Fruit fly (Drosophila melanogaster): ENCODE measurements around the gene CG9886.

Gene CG9886

dm6 chr2L:2433494-2434054 is 12.9 kb downstream of the CG9886 start (continued):
- TF ChIP-seq Dif (GFP tag; optimal IDR thresholded peaks at IDR 0.05; ENCODE audit: partially characterized antibody) (peak; percentile 7), Vsx2 (GFP tag; optimal IDR thresholded peaks at IDR 0.05; ENCODE audit: partially characterized antibody) (peak; percentile 17), usp (GFP tag; optimal IDR thresholded peaks at IDR 0.05) (no peak), dmrt93B (GFP tag; optimal IDR thresholded peaks at IDR 0.05) (peak; percentile 76), tai (GFP tag; optimal IDR thresholded peaks at IDR 0.05) (peak; percentile 78), Abd-B (GFP tag; optimal IDR thresholded peaks at IDR 0.05) (no peak), brk (GFP tag; optimal IDR thresholded peaks at IDR 0.05) (peak; percentile 46), sv (GFP tag; optimal IDR thresholded peaks at IDR 0.05) (peak; percentile 63), CG32264 (GFP tag; optimal IDR thresholded peaks at IDR 0.05) (peak; percentile 79), lola (GFP tag; optimal IDR thresholded peaks at IDR 0.05) (no peak), h (GFP tag; optimal IDR thresholded peaks at IDR 0.05) (peak; percentile 91), Jra (GFP tag; optimal IDR thresholded peaks at IDR 0.05) (peak; percentile 63), psq (GFP tag; optimal IDR thresholded peaks at IDR 0.05) (peak; percentile 72), CrebA (GFP tag; optimal IDR thresholded peaks at IDR 0.05; ENCODE audit: borderline replicate concordance) (no peak), Myc (optimal IDR thresholded peaks at IDR 0.05) (no peak), HLH106 (tag; optimal IDR thresholded peaks at IDR 0.05) (peak; percentile 91), Hr78 (GFP tag; optimal IDR thresholded peaks at IDR 0.05) (no peak), woc (GFP tag; optimal IDR thresholded peaks at IDR 0.05) (peak; percentile 74)

dm6 chr2L:2434222-2434621 is 13.6 kb downstream of the CG9886 start:
- TF ChIP-seq jim (GFP tag; optimal IDR thresholded peaks at IDR 0.05) (no peak), Hr78 (GFP tag; optimal IDR thresholded peaks at IDR 0.05) (no peak), Dfd (GFP tag; optimal IDR thresholded peaks at IDR 0.05) (no peak), Vsx2 (GFP tag; optimal IDR thresholded peaks at IDR 0.05; ENCODE audit: partially characterized antibody) (no peak), fru (GFP tag; optimal IDR thresholded peaks at IDR 0.05) (no peak), sage (GFP tag; optimal IDR thresholded peaks at IDR 0.05) (no peak), woc (GFP tag; optimal IDR thresholded peaks at IDR 0.05) (no peak), Rel (GFP tag; optimal IDR thresholded peaks at IDR 0.05) (no peak), Rel (tag; optimal IDR thresholded peaks at IDR 0.05) (no peak), ey (GFP tag; optimal IDR thresholded peaks at IDR 0.05) (no peak), Myc (optimal IDR thresholded peaks at IDR 0.05) (no peak), psq (GFP tag; optimal IDR thresholded peaks at IDR 0.05) (no peak), Hr83 (GFP tag; optimal IDR thresholded peaks at IDR 0.05; ENCODE audit: poor library complexity, severe bottlenecking) (no peak), rgr (GFP tag; optimal IDR thresholded peaks at IDR 0.05) (no peak)

dm6 chr2L:2436258-2436657 is 15.6 kb downstream of the CG9886 start:
- no peak for TF ChIP-seq rgr (GFP tag; optimal IDR thresholded peaks at IDR 0.05)
- no peak for TF ChIP-seq CrebA (GFP tag; optimal IDR thresholded peaks at IDR 0.05; ENCODE audit: borderline replicate concordance)
- no peak for TF ChIP-seq tai (GFP tag; optimal IDR thresholded peaks at IDR 0.05)
- no peak for TF ChIP-seq Hnf4 (GFP tag; optimal IDR thresholded peaks at IDR 0.05)
- no peak for TF ChIP-seq pan (optimal IDR thresholded peaks at IDR 0.05)
- TF ChIP-seq Dfd (GFP tag; optimal IDR thresholded peaks at IDR 0.05) = no peak
- TF ChIP-seq sage (GFP tag; optimal IDR thresholded peaks at IDR 0.05) = no peak
- TF ChIP-seq h (GFP tag; optimal IDR thresholded peaks at IDR 0.05) = peak; percentile 36
- TF ChIP-seq foxo (GFP tag; optimal IDR thresholded peaks at IDR 0.05) = peak in 1 of 2 experiments; percentile 9
- no peak for TF ChIP-seq Jra (GFP tag; optimal IDR thresholded peaks at IDR 0.05)
- peak; percentile 6 for TF ChIP-seq fru (GFP tag; optimal IDR thresholded peaks at IDR 0.05)
- TF ChIP-seq woc (GFP tag; optimal IDR thresholded peaks at IDR 0.05) = no peak
- no peak for TF ChIP-seq Dif (GFP tag; optimal IDR thresholded peaks at IDR 0.05; ENCODE audit: partially characterized antibody)
- TF ChIP-seq Hr83 (GFP tag; optimal IDR thresholded peaks at IDR 0.05; ENCODE audit: poor library complexity, severe bottlenecking) = no peak

- TF ChIP-seq sv (GFP tag; optimal IDR thresholded peaks at IDR 0.05) (no peak), foxo (GFP tag; optimal IDR thresholded peaks at IDR 0.05) (no peak), jim (GFP tag; optimal IDR thresholded peaks at IDR 0.05) (no peak), Hr83 (GFP tag; optimal IDR thresholded peaks at IDR 0.05; ENCODE audit: poor library complexity, severe bottlenecking) (no peak), psq (GFP tag; optimal IDR thresholded peaks at IDR 0.05) (no peak)
These were observed 18.1 kb downstream of the CG9886 start for dm6 chr2L:2438640-2439276.

- TF ChIP-seq fru (GFP tag; optimal IDR thresholded peaks at IDR 0.05) (no peak), Vsx2 (GFP tag; optimal IDR thresholded peaks at IDR 0.05; ENCODE audit: partially characterized antibody) (peak; percentile 1)
These were observed 27.9 kb downstream of the CG9886 start for dm6 chr2L:2448514-2448913.

All from whole organism, wandering third instar larva.